Fruit fly (Drosophila melanogaster) whole organism, prepupa: ENCODE results near the gene CG7720.

ENCODE experiments used
- CG10669 ChIP-seq: fragments of 200-800 bp; sonication (Bioruptor generic); optimal IDR thresholded peaks from 3 replicates; lab custom pipeline; 2018; ENCODE audit warnings: missing biosample characterization, mild to moderate bottlenecking, missing genetic modification characterization, moderate library complexity
- CG11294 ChIP-seq: fragments of 200-800 bp; sonication (Bioruptor generic); IDR thresholded peaks from 2 replicates; pipeline ENCODE4 v1.3.6; 2022; ENCODE audit warnings: missing biosample characterization, missing genetic modification characterization
- CG11762 ChIP-seq: fragments of 200-800 bp; sonication (Bioruptor generic); optimal IDR thresholded peaks from 3 replicates; lab custom pipeline; 2016; ENCODE audit warnings: missing biosample characterization, missing genetic modification characterization; ENCODE audit not compliant: insufficient read depth
- CG15336 ChIP-seq: fragments of 200-800 bp; sonication (Bioruptor generic); IDR thresholded peaks from 2 replicates; pipeline ENCODE4 v1.3.6; 2022; ENCODE audit warnings: missing biosample characterization, missing genetic modification characterization
- CG1621 ChIP-seq: fragments of 200-800 bp; sonication (Bioruptor generic); optimal IDR thresholded peaks from 3 replicates; lab custom pipeline; 2018; ENCODE audit warnings: missing biosample characterization, mild to moderate bottlenecking, missing genetic modification characterization
- CG3032 ChIP-seq: fragments of 200-800 bp; optimal IDR thresholded peaks from 2 replicates; lab custom pipeline; 2019; ENCODE audit warnings: missing biosample characterization, mild to moderate bottlenecking, missing genetic modification characterization, moderate library complexity
- CG31627 ChIP-seq: fragments of 200-800 bp; sonication (Bioruptor generic); optimal IDR thresholded peaks from 3 replicates; lab custom pipeline; 2016; ENCODE audit warnings: missing biosample characterization, missing genetic modification characterization
- CG32006 ChIP-seq: fragments of 200-800 bp; sonication (Bioruptor generic); optimal IDR thresholded peaks from 3 replicates; lab custom pipeline; 2017; ENCODE audit warnings: missing biosample characterization, mild to moderate bottlenecking, missing genetic modification characterization
- CG34406 ChIP-seq: fragments of 200-800 bp; sonication (Bioruptor generic); optimal IDR thresholded peaks from 3 replicates; lab custom pipeline; 2016; ENCODE audit warnings: missing biosample characterization, missing genetic modification characterization
- CG3919 ChIP-seq: fragments of 200-800 bp; sonication (Bioruptor generic); optimal IDR thresholded peaks from 3 replicates; lab custom pipeline; 2016; ENCODE audit warnings: missing biosample characterization, missing genetic modification characterization
- CG4318 ChIP-seq: fragments of 200-800 bp; sonication (Bioruptor generic); optimal IDR thresholded peaks from 3 replicates; lab custom pipeline; 2017; ENCODE audit warnings: missing biosample characterization, mild to moderate bottlenecking, missing genetic modification characterization
- CG6276 ChIP-seq: fragments of 200-800 bp; sonication (Bioruptor generic); optimal IDR thresholded peaks from 2 replicates; lab custom pipeline; 2017; ENCODE audit warnings: missing biosample characterization, mild to moderate bottlenecking, missing genetic modification characterization
- CG6808 ChIP-seq: fragments of 200-800 bp; sonication (Bioruptor generic); optimal IDR thresholded peaks from 3 replicates; lab custom pipeline; 2017; ENCODE audit warnings: missing biosample characterization, missing genetic modification characterization, mild to moderate bottlenecking, moderate library complexity, missing genetic modification reagents
- CG7368 ChIP-seq: fragments of 200-800 bp; sonication (Bioruptor generic); optimal IDR thresholded peaks from 3 replicates; lab custom pipeline; 2016; ENCODE audit warnings: missing biosample characterization, missing genetic modification characterization
- CG8119 ChIP-seq: fragments of 200-800 bp; sonication (Bioruptor generic); IDR thresholded peaks from 3 replicates; pipeline ENCODE4 v1.3.6; 2022; ENCODE audit warnings: missing biosample characterization, missing genetic modification characterization
- CG8632 ChIP-seq: fragments of 200-800 bp; sonication (Bioruptor generic); optimal IDR thresholded peaks from 3 replicates; lab custom pipeline; 2016; ENCODE audit warnings: missing biosample characterization, missing genetic modification characterization
- CG9139 ChIP-seq: fragments of 200-800 bp; sonication (Bioruptor generic); optimal IDR thresholded peaks from 3 replicates; lab custom pipeline; 2017; ENCODE audit warnings: missing biosample characterization, mild to moderate bottlenecking, missing genetic modification characterization
- Eip75B ChIP-seq: fragments of 200-800 bp; sonication (Bioruptor generic); optimal IDR thresholded peaks from 3 replicates; lab custom pipeline; 2016; ENCODE audit warnings: missing biosample characterization, missing genetic modification characterization
- Ets21C ChIP-seq: fragments of 200-800 bp; sonication (Bioruptor generic); optimal IDR thresholded peaks from 3 replicates; lab custom pipeline; 2016; ENCODE audit warnings: missing biosample characterization, missing genetic modification characterization
- Gug ChIP-seq: fragments of 200-800 bp; sonication (Bioruptor generic); IDR thresholded peaks from 2 replicates; pipeline ENCODE4 v1.3.6; 2022; ENCODE audit warnings: missing biosample characterization, missing genetic modification characterization
- Hr38 ChIP-seq: sonication (Bioruptor generic); optimal IDR thresholded peaks from 2 replicates; lab custom pipeline; 2016; ENCODE audit warnings: missing biosample characterization, missing genetic modification characterization
- Hr4 ChIP-seq: fragments of 200-800 bp; sonication (Bioruptor generic); optimal IDR thresholded peaks from 3 replicates; lab custom pipeline; 2016; ENCODE audit warnings: missing biosample characterization, missing genetic modification characterization
- Met ChIP-seq: fragments of 200-800 bp; sonication (Bioruptor generic); optimal IDR thresholded peaks from 3 replicates; lab custom pipeline; 2016; ENCODE audit warnings: missing biosample characterization, missing genetic modification characterization
- OdsH ChIP-seq: fragments of 200-800 bp; sonication (Bioruptor generic); optimal IDR thresholded peaks from 3 replicates; lab custom pipeline; 2016; ENCODE audit warnings: missing biosample characterization, missing genetic modification characterization
- Smox ChIP-seq: fragments of 200-800 bp; sonication (Bioruptor generic); optimal IDR thresholded peaks from 3 replicates; lab custom pipeline; 2016; ENCODE audit warnings: missing biosample characterization, missing genetic modification characterization
- Sox14 ChIP-seq: fragments of 200-800 bp; sonication (Bioruptor generic); optimal IDR thresholded peaks from 3 replicates; lab custom pipeline; 2016; ENCODE audit warnings: missing biosample characterization, missing genetic modification characterization
- Sox15 ChIP-seq: fragments of 200-800 bp; sonication (Bioruptor generic); optimal IDR thresholded peaks from 3 replicates; lab custom pipeline; 2016; ENCODE audit warnings: missing biosample characterization, missing genetic modification characterization
- achi ChIP-seq: fragments of 200-800 bp; sonication (Bioruptor generic); optimal IDR thresholded peaks from 3 replicates; lab custom pipeline; 2016; ENCODE audit warnings: missing biosample characterization, missing genetic modification characterization
- acj6 ChIP-seq: fragments of 200-800 bp; sonication (Bioruptor generic); optimal IDR thresholded peaks from 3 replicates; lab custom pipeline; 2016; ENCODE audit warnings: missing biosample characterization, missing genetic modification characterization
- cyc ChIP-seq: fragments of 200-800 bp; sonication (Bioruptor generic); optimal IDR thresholded peaks from 3 replicates; lab custom pipeline; 2016; ENCODE audit warnings: missing biosample characterization, missing genetic modification characterization
- dac ChIP-seq: fragments of 200-800 bp; sonication (Bioruptor generic); optimal IDR thresholded peaks from 2 replicates; lab custom pipeline; 2017; ENCODE audit warnings: missing biosample characterization, mild to moderate bottlenecking, missing genetic modification characterization
- dsx ChIP-seq: fragments of 200-800 bp; optimal IDR thresholded peaks from 3 replicates; lab custom pipeline; 2019; ENCODE audit warnings: missing biosample characterization, mild to moderate bottlenecking, missing genetic modification characterization, moderate library complexity; ENCODE audit not compliant: poor library complexity, severe bottlenecking
- esn ChIP-seq: fragments of 200-800 bp; sonication (Bioruptor generic); optimal IDR thresholded peaks from 2 replicates; lab custom pipeline; 2016; ENCODE audit warnings: missing biosample characterization, mild to moderate bottlenecking, missing genetic modification characterization, moderate library complexity
- fd59A ChIP-seq: fragments of 200-800 bp; sonication (Bioruptor generic); optimal IDR thresholded peaks from 2 replicates; lab custom pipeline; 2017; ENCODE audit warnings: missing biosample characterization, mild to moderate bottlenecking, missing genetic modification characterization, missing genetic modification reagents
- fd85E ChIP-seq: fragments of 200-800 bp; sonication (Bioruptor generic); optimal IDR thresholded peaks from 3 replicates; lab custom pipeline; 2016; ENCODE audit warnings: missing biosample characterization, missing genetic modification characterization
- fkh ChIP-seq: fragments of 200-800 bp; sonication (Bioruptor generic); optimal IDR thresholded peaks from 3 replicates; lab custom pipeline; 2017; ENCODE audit warnings: missing biosample characterization, mild to moderate bottlenecking, missing genetic modification characterization, moderate library complexity
- lz ChIP-seq: fragments of 200-800 bp; sonication (Bioruptor generic); optimal IDR thresholded peaks from 3 replicates; lab custom pipeline; 2016; ENCODE audit warnings: missing biosample characterization, missing genetic modification characterization
- net ChIP-seq: fragments of 200-800 bp; sonication (Bioruptor generic); optimal IDR thresholded peaks from 3 replicates; lab custom pipeline; 2016; ENCODE audit warnings: missing biosample characterization, missing genetic modification characterization
- pdm3 ChIP-seq: fragments of 200-800 bp; sonication (Bioruptor generic); optimal IDR thresholded peaks from 3 replicates; lab custom pipeline; 2016; ENCODE audit warnings: missing biosample characterization, missing genetic modification characterization
- salr ChIP-seq, 2 experiments: fragments of 200-800 bp; sonication (Bioruptor generic); optimal IDR thresholded peaks; 3 replicates each; lab custom pipeline; 2016 to 2018; ENCODE audit warnings: missing biosample characterization in 2 of 2, missing genetic modification characterization in 2 of 2, mild to moderate bottlenecking in 1 of 2
- topi ChIP-seq: fragments of 200-800 bp; sonication (Bioruptor generic); optimal IDR thresholded peaks from 3 replicates; lab custom pipeline; 2016; ENCODE audit warnings: missing biosample characterization, missing genetic modification characterization

The CG7720 gene

DNA sequence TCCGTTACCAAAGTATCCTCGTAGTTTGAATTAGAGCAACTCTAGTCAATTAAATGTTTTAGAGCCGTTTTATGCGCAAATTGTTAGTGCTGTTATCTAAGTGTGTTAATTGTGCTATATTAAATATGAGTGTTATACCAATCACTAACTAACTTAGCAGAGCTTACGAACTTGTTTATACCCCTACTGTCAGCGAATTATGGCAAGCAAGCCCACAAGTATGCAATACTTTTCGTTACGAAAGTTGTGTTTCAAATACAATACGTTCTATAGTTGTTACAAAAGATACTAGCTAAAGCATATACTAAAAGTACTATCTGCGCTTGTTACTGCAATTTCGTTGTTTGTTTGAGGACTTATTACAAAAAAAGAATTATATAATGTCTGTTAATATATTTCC is 63.7 kb downstream of the CG7720 start:
- TF ChIP-seq lz (GFP tag; lab: Kevin White, UChicago) (no peak), CG4318 (GFP tag; lab: Kevin White, UChicago) (no peak), Met (no peak), dac (GFP tag; lab: Kevin White, UChicago) (no peak), Eip75B (GFP tag; lab: Kevin White, UChicago) (no peak), CG8632 (GFP tag; lab: Kevin White, UChicago) (no peak), CG10669 (no peak), CG9139 (no peak), dsx (GFP tag; lab: Kevin White, UChicago) (no peak), net (GFP tag; lab: Kevin White, UChicago) (no peak), CG15336 (GFP tag; lab: Robert Waterston, UW) (no peak), Hr38 (GFP tag; lab: Kevin White, UChicago) (no peak), CG1621 (tag; lab: Kevin White, UChicago) (no peak), Hr4 (GFP tag; lab: Kevin White, UChicago) (no peak), Sox15 (GFP tag; lab: Kevin White, UChicago) (no peak), CG11762 (GFP tag; lab: Kevin White, UChicago) (no peak), achi (no peak)
- TF ChIP-seq, all 60 proteins: peak for 0

DNA sequence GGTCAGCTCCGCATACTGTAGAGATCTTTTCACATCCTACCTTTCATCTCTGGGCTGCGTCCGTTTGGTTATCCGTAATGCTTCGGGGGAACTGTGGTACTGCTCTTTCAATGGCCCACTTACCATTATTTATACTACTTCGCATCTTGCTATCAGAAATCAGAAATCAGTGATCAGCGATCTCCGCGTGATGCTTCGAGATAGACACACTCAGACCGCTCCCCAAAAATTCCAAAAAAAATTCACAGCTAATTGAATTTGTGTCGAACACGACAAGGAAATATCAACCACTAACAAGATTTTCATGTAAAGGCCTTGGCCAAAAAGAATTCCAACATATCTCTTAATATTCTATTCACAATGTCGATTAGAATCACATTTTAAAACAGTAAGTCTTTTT is 66.6 kb downstream of the CG7720 start, which contains the start of gene CG7715:
TSS of gene CG7715 (minus strand) at position 101 of the 400 bp plus-strand sequence.
- TF ChIP-seq fd59A = no peak
- no peak for TF ChIP-seq fd85E (GFP tag; lab: Kevin White, UChicago)
- TF ChIP-seq CG1621 (tag; lab: Kevin White, UChicago) = no peak
- TF ChIP-seq lz (GFP tag; lab: Kevin White, UChicago) = no peak
- TF ChIP-seq CG11294 (GFP tag; lab: Robert Waterston, UW) = no peak
- TF ChIP-seq CG3032 (tag; lab: Kevin White, UChicago) = no peak
- no peak for TF ChIP-seq Smox (GFP tag; lab: Kevin White, UChicago)
- no peak for TF ChIP-seq CG32006 (GFP tag; lab: Kevin White, UChicago)
- no peak for TF ChIP-seq CG7368 (GFP tag; lab: Kevin White, UChicago)
- TF ChIP-seq CG11762 (GFP tag; lab: Kevin White, UChicago) = no peak
- no peak for TF ChIP-seq fkh (GFP tag; lab: Kevin White, UChicago)
- TF ChIP-seq OdsH (GFP tag; lab: Kevin White, UChicago) = no peak
- no peak for TF ChIP-seq dac (GFP tag; lab: Kevin White, UChicago)
- no peak for TF ChIP-seq dsx (GFP tag; lab: Kevin White, UChicago)
- no peak for TF ChIP-seq CG6276
- TF ChIP-seq salr (GFP tag; optimal IDR thresholded peaks at IDR 0.05; lab: Kevin White, UChicago) = no peak
- no peak for TF ChIP-seq achi
- TF ChIP-seq Ets21C (GFP tag; lab: Kevin White, UChicago) = no peak
- no peak for TF ChIP-seq Gug (GFP tag; lab: Robert Waterston, UW)
- TF ChIP-seq Sox15 (GFP tag; lab: Kevin White, UChicago) = no peak

DNA sequence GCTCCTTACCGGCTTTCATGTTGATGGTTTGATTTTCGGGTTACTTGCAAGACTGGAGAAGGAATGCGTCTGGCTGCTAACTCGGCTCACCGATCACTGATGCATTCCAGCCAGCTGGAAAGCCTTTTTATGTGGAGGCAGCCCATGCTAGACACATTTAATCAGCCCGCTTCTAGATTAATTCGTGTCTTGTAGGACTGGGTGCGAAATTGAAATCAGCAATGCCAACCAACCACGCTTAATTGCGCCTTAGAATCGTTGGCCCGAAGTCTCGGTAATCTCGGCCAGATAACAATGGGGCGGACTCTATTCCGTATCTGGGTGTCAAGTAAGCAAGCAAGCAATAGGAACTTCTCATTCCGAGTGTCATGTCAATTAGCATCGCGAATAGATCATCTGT is 68.6 kb downstream of the CG7720 start, which contains the start of gene CG7714:
TSS of gene CG7714 (minus strand) at position 101 of the 400 bp plus-strand sequence.
- no peak for TF ChIP-seq OdsH (GFP tag; lab: Kevin White, UChicago)
- no peak for TF ChIP-seq CG8119
- TF ChIP-seq Sox14 (GFP tag; lab: Kevin White, UChicago) = no peak
- no peak for TF ChIP-seq CG15336 (GFP tag; lab: Robert Waterston, UW)

DNA sequence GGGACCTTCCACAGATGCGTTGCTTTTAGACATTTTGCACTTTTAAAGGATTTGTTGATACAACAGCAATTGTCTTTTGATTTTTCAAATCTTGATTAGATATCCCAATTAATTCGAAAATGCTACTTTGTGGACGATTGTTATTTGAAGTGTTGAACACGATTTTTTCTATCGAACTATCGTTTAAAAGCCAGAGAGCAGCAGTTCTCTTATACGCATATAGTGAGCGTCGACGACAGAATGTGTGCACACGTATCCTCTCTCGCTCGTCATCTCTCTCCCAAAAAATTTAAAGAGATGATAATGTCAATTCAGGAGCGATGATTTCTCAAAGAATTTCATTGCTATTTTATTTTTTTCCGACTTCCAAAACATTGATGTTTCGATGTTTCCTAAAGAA is 72.5 kb downstream of the CG7720 start, which contains the start of gene CG34283:
TSS of gene CG34283 (minus strand) at position 101 of the 400 bp plus-strand sequence.
- no peak for TF ChIP-seq lz (GFP tag; lab: Kevin White, UChicago)
- no peak for TF ChIP-seq Gug (GFP tag; lab: Robert Waterston, UW)
- TF ChIP-seq esn (GFP tag; lab: Kevin White, UChicago) = no peak
- TF ChIP-seq CG34406 (GFP tag; lab: Kevin White, UChicago) = no peak
- TF ChIP-seq dac (GFP tag; lab: Kevin White, UChicago) = no peak
- no peak for TF ChIP-seq acj6
- TF ChIP-seq salr (GFP tag; optimal IDR thresholded peaks at IDR 0.05; lab: Kevin White, UChicago) = no peak
- TF ChIP-seq fd59A = no peak
- no peak for TF ChIP-seq cyc (GFP tag; lab: Kevin White, UChicago)
- no peak for TF ChIP-seq CG6808 (GFP tag; lab: Kevin White, UChicago)
- TF ChIP-seq CG31627 (GFP tag; lab: Kevin White, UChicago) = no peak
- no peak for TF ChIP-seq Hr38 (GFP tag; lab: Kevin White, UChicago)
- no peak for TF ChIP-seq dsx (GFP tag; lab: Kevin White, UChicago)
- TF ChIP-seq Sox14 (GFP tag; lab: Kevin White, UChicago) = no peak
- TF ChIP-seq topi (GFP tag; lab: Kevin White, UChicago) = no peak
- TF ChIP-seq fd85E (GFP tag; lab: Kevin White, UChicago) = no peak
- no peak for TF ChIP-seq Hr4 (GFP tag; lab: Kevin White, UChicago)
- no peak for TF ChIP-seq CG3919 (GFP tag; lab: Kevin White, UChicago)
- TF ChIP-seq Ets21C (GFP tag; lab: Kevin White, UChicago) = no peak
- no peak for TF ChIP-seq pdm3 (GFP tag; lab: Kevin White, UChicago)
- TF ChIP-seq, all 60 proteins: peak for 0
